Worm (Caenorhabditis elegans) whole organism, L4 larva: ENCODE results near the gene mtp-18.

Experiments used
- F26F4.8 ChIP-seq: fragments of 200-800 bp; sonication (Bioruptor generic); conservative IDR thresholded peaks from 2 replicates; pipeline ENCODE4 v1.3.6; 2022; ENCODE audit warnings: missing genetic modification characterization, missing compliant biosample characterization
- F49E8.2 ChIP-seq: sonication (generic microtip); optimal IDR thresholded peaks from 2 replicates; lab custom pipeline; 2016; ENCODE audit warnings: missing compliant biosample characterization, mild to moderate bottlenecking, missing genetic modification characterization, borderline replicate concordance
- Y5F2A.4 ChIP-seq: fragments of 200-800 bp; sonication (Bioruptor generic); optimal IDR thresholded peaks from 2 replicates; lab custom pipeline; 2018; ENCODE audit warnings: mild to moderate bottlenecking, missing genetic modification characterization, missing compliant biosample characterization
- ZK546.5 ChIP-seq, 2 experiments: sonication (generic microtip); optimal IDR thresholded peaks; 2 replicates each; lab custom pipeline; 2017; ENCODE audit warnings: missing biosample characterization in 2 of 2, missing genetic modification characterization in 2 of 2
- ama-1 ChIP-seq: fragments of 150-350 bp; optimal IDR thresholded peaks from 2 replicates; lab custom pipeline; 2014; ENCODE audit warnings: inconsistent platforms, mixed read lengths
- arid-1 ChIP-seq: fragments of 200-800 bp; sonication (Bioruptor generic); conservative IDR thresholded peaks from 2 replicates; pipeline ENCODE4 v1.3.6; 2022; ENCODE audit warnings: missing genetic modification reagents, missing genetic modification characterization, missing compliant biosample characterization
- attf-4 ChIP-seq: sonication (generic microtip); optimal IDR thresholded peaks from 3 replicates; lab custom pipeline; 2017; ENCODE audit warnings: missing biosample characterization, missing genetic modification characterization
- ceh-62 ChIP-seq: sonication (generic microtip); optimal IDR thresholded peaks from 2 replicates; lab custom pipeline; 2017; ENCODE audit warnings: missing biosample characterization, missing genetic modification characterization
- ceh-82 ChIP-seq: sonication (generic microtip); optimal IDR thresholded peaks from 2 replicates; lab custom pipeline; 2017; ENCODE audit warnings: missing biosample characterization, missing genetic modification characterization
- ces-1 ChIP-seq: fragments of 150-350 bp; sonication (generic microtip); optimal IDR thresholded peaks from 4 replicates; lab custom pipeline; 2014; ENCODE audit warnings: missing biosample characterization, missing genetic modification reagents, missing genetic modification characterization
- ctbp-1 ChIP-seq: fragments of 200-800 bp; sonication (Bioruptor generic); IDR thresholded peaks from 2 replicates; pipeline ENCODE4 v1.3.6; 2022; ENCODE audit warnings: missing genetic modification reagents, missing genetic modification characterization, missing compliant biosample characterization
- daf-12 ChIP-seq: fragments of 150-350 bp; optimal IDR thresholded peaks from 2 replicates; lab custom pipeline; 2014; ENCODE audit warnings: missing biosample characterization, missing genetic modification reagents, missing genetic modification characterization
- dmd-6 ChIP-seq: fragments of 200-800 bp; sonication (Bioruptor generic); IDR thresholded peaks from 2 replicates; pipeline ENCODE4 v1.3.6; 2022; ENCODE audit warnings: missing genetic modification reagents, missing genetic modification characterization, missing compliant biosample characterization
- hlh-30 ChIP-seq: sonication (generic microtip); optimal IDR thresholded peaks from 2 replicates; lab custom pipeline; 2017; ENCODE audit warnings: antibody characterized with exemption, mild to moderate bottlenecking, missing genetic modification characterization, missing compliant biosample characterization; ENCODE audit not compliant: insufficient read depth
- hmg-1.1 ChIP-seq: fragments of 200-800 bp; sonication (Bioruptor generic); IDR thresholded peaks from 2 replicates; pipeline ENCODE4 v1.3.6; 2022; ENCODE audit warnings: missing genetic modification reagents, missing genetic modification characterization, missing compliant biosample characterization
- jun-1 ChIP-seq: fragments of 150-350 bp; optimal IDR thresholded peaks from 2 replicates; lab custom pipeline; 2014; ENCODE audit warnings: missing biosample characterization, missing genetic modification reagents, missing genetic modification characterization
- lin-29 ChIP-seq: fragments of 200-800 bp; sonication (Bioruptor generic); IDR thresholded peaks from 2 replicates; pipeline ENCODE4 v1.3.6; 2022; ENCODE audit warnings: missing genetic modification reagents, missing genetic modification characterization, missing compliant biosample characterization
- madf-5 ChIP-seq, 2 experiments: fragments of 200-800 bp; sonication (Bioruptor generic); IDR thresholded peaks; 2 replicates each; pipeline ENCODE4 v1.3.6; 2022; ENCODE audit warnings: missing compliant biosample characterization in 2 of 2, missing genetic modification characterization in 2 of 2
- mes-2 ChIP-seq: sonication (generic microtip); optimal IDR thresholded peaks from 2 replicates; lab custom pipeline; 2016; ENCODE audit warnings: missing genotype, mild to moderate bottlenecking, missing genetic modification characterization, missing compliant biosample characterization; ENCODE audit not compliant: poor library complexity, severe bottlenecking
- nhr-102 ChIP-seq: sonication (generic microtip); optimal IDR thresholded peaks from 2 replicates; lab custom pipeline; 2016; ENCODE audit warnings: mild to moderate bottlenecking, missing genetic modification characterization, moderate library complexity, missing compliant biosample characterization
- nhr-41 ChIP-seq: fragments of 200-800 bp; sonication (Bioruptor generic); IDR thresholded peaks from 2 replicates; pipeline ENCODE4 v1.3.6; 2022; ENCODE audit warnings: missing genetic modification reagents, missing genetic modification characterization, missing compliant biosample characterization
- nhr-6 ChIP-seq: fragments of 150-350 bp; optimal IDR thresholded peaks from 2 replicates; lab custom pipeline; 2014; ENCODE audit warnings: missing biosample characterization, missing genetic modification characterization
- pqm-1 ChIP-seq: sonication (generic microtip); optimal IDR thresholded peaks from 2 replicates; lab custom pipeline; 2017; ENCODE audit warnings: missing biosample characterization, missing genetic modification characterization
- set-16 ChIP-seq: fragments of 200-800 bp; sonication (Bioruptor generic); IDR thresholded peaks from 2 replicates; pipeline ENCODE4 v1.3.6; 2022; ENCODE audit warnings: missing genetic modification reagents, missing genetic modification characterization, missing compliant biosample characterization
- skn-1 ChIP-seq: fragments of 150-350 bp; optimal IDR thresholded peaks from 2 replicates; lab custom pipeline; 2014; ENCODE audit warnings: missing biosample characterization, missing genetic modification characterization
- snpc-4 ChIP-seq: fragments of 150-350 bp; optimal IDR thresholded peaks from 2 replicates; lab custom pipeline; 2014; ENCODE audit warnings: missing biosample characterization, missing genetic modification characterization
- tag-97 ChIP-seq: fragments of 200-800 bp; sonication (Bioruptor generic); IDR thresholded peaks from 2 replicates; pipeline ENCODE4 v1.3.6; 2022; ENCODE audit warnings: missing genetic modification characterization, missing compliant biosample characterization
- unc-130 ChIP-seq: sonication (generic microtip); optimal IDR thresholded peaks from 2 replicates; lab custom pipeline; 2016; ENCODE audit warnings: missing genetic modification reagents, missing genetic modification characterization, missing compliant biosample characterization
- unc-62 ChIP-seq, 3 experiments: fragments of 150-350 bp in 1 of 3; sonication (generic microtip); optimal IDR thresholded peaks in 2 of 3; peaks in 1 of 3; 1 replicate in 1 of 3; 2 replicates in 2 of 3; lab custom pipeline; 2014 to 2017; ENCODE audit warnings: missing biosample characterization in 3 of 3, missing genetic modification characterization in 3 of 3, missing genetic modification reagents in 3 of 3, missing genotype in 1 of 3
- zfp-2 ChIP-seq: sonication (generic microtip); optimal IDR thresholded peaks from 2 replicates; lab custom pipeline; 2016; ENCODE audit warnings: mild to moderate bottlenecking, missing genetic modification characterization, missing compliant biosample characterization
- zip-2 ChIP-seq: fragments of 150-350 bp; optimal IDR thresholded peaks from 2 replicates; lab custom pipeline; 2014; ENCODE audit warnings: missing biosample characterization, missing genetic modification characterization
- ztf-11 ChIP-seq: fragments of 150-350 bp; optimal IDR thresholded peaks from 2 replicates; lab custom pipeline; 2014; ENCODE audit warnings: missing biosample characterization, missing genetic modification characterization
- ztf-7 ChIP-seq: fragments of 150-350 bp; optimal IDR thresholded peaks from 2 replicates; lab custom pipeline; 2014; ENCODE audit warnings: missing biosample characterization, missing genetic modification characterization

The mtp-18 gene

DNA sequence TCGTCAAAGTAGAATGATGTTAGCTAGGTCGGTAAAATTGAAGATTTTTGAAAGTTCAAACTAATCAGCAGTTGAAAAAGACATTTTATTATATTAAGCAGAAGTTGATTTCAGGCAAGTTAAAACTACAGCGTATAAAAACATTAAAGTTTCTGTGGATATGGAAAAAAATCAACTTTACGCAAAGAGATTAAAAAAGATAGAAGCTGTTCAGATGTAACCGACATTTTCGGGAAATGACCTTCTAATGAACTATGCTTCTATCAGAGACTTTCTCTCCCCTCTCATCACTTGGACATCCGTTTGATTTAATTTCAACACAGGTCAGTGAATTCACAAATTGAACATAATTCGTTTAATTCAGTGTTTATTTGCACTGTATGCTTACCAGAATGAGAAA is 25.9 kb downstream of the mtp-18 start, which contains the start of gene T13C5.7:
Gene T13C5.7 (plus strand): TSS at position 301 of the 400 bp plus-strand sequence.
- TF ChIP-seq tag-97 (GFP tag; lab: Robert Waterston, UW) (no peak), Y5F2A.4 (GFP tag; lab: Kevin White, UChicago) (no peak), ceh-62 (tag; lab: Kevin White, UChicago) (no peak), set-16 (GFP tag; lab: Robert Waterston, UW) (no peak), hlh-30 (tag; lab: Kevin White, UChicago) (no peak), zip-2 (tag; lab: Kevin White, UChicago) (no peak), mes-2 (tag; lab: Kevin White, UChicago) (no peak), ama-1 (no peak), lin-29 (GFP tag; lab: Robert Waterston, UW) (no peak)

DNA sequence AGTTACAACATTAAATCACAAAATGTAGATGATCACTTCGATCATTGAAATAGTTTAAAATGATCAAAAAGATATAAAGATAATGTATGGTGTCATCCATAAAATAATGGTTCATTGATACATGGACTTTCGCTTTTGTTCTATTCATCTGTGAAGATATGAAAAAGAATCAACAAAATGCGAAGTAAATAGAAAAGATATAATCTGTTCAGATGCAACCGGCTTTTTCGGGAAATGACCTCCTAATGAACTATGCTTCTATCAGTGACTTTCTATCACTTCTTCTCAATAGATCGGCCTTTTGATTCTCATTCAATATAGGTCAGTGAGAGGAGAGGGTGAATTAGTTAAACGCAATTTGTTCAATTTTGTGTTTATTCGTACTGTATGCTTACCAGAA is 27.2 kb downstream of the mtp-18 start:
- TF ChIP-seq nhr-6 (tag; lab: Kevin White, UChicago) (no peak), zfp-2 (tag; lab: Kevin White, UChicago) (no peak), arid-1 (GFP tag; lab: Robert Waterston, UW) (no peak), unc-62 (GFP tag; optimal IDR thresholded peaks at IDR 0.05 in 1 of 2; lab: Kevin White, UChicago) (peak in 1 of 2 experiments; percentile 3), unc-62 (tag; optimal IDR thresholded peaks at IDR 0.05; lab: Kevin White, UChicago) (no peak), snpc-4 (no peak), F26F4.8 (GFP tag; lab: Robert Waterston, UW) (no peak), ces-1 (GFP tag; lab: Kevin White, UChicago) (no peak)

- TF ChIP-seq nhr-102 (tag; lab: Kevin White, UChicago) (no peak), ceh-62 (tag; lab: Kevin White, UChicago) (no peak)
These were observed 28.1 kb downstream of the mtp-18 start, which contains the start of the genes T25B2.4 and T13C5.3 for ce11 chrX:6177944-6178566. TSS of gene T25B2.4 (plus strand) at chrX:6178244. TSS of gene T13C5.3 (plus strand) at chrX:6178516.

DNA sequence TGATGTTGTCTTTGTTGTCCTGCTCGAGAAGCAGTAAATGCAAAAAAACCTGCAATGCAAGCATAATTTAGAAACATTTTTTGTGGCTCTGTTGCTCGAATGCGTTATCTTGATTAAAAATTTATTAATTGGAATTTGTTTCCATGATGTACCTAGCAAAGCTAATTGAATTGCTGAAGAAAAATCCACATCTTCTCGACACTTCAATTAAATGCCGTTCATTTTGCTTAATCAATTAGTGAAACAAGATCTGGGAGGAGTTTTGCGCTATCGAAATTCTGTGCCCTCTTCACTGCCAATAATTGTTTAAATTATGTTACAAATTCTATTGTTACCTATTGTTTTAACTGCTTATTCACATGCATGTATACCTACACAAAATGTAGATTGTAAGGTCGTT is 30.4 kb downstream of the mtp-18 start, which contains the start of gene T25B2.3:
Gene T25B2.3 (plus strand): TSS at position 301 of the 400 bp plus-strand sequence.
- peak; percentile 1 for TF ChIP-seq pqm-1 (tag; lab: Kevin White, UChicago)
- no peak for TF ChIP-seq nhr-6 (tag; lab: Kevin White, UChicago)
- no peak for TF ChIP-seq madf-5 (GFP tag; IDR thresholded peaks at IDR 0.05; lab: Robert Waterston, UW)

DNA sequence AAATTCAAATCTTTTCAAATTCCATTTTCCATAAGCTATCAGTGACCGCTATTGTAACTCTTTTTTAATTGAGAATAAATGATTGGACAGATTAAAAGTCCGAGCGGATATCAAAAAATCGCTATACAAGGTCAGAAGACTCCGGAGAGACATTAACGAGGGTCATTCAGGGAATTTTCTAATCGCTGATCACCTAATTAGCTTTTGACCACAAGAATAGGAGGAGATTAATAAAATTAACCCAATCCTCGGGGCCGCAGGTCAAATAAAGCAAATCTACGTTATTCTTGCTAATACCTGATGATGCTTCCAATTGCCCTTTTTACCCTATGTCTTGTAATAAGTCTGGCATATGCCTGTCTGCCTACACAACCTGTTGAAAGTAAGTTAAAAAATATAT is 32.5 kb downstream of the mtp-18 start, which contains the start of gene T25B2.1:
Gene T25B2.1 (plus strand): TSS at position 301 of the 400 bp plus-strand sequence.
- TF ChIP-seq F49E8.2, result no peak
- TF ChIP-seq ZK546.5 (tag; optimal IDR thresholded peaks at IDR 0.05; lab: Kevin White, UChicago), result no peak
- no peak for TF ChIP-seq jun-1 (tag; lab: Kevin White, UChicago)
- TF ChIP-seq attf-4 (tag; lab: Kevin White, UChicago), result no peak
- TF ChIP-seq ztf-7 (tag; lab: Kevin White, UChicago), result no peak
- no peak for TF ChIP-seq dmd-6 (GFP tag; lab: Robert Waterston, UW)
- TF ChIP-seq unc-130 (GFP tag; lab: Kevin White, UChicago), result no peak
- no peak for TF ChIP-seq daf-12 (tag; lab: Kevin White, UChicago)
- no peak for TF ChIP-seq hmg-1.1 (GFP tag; lab: Robert Waterston, UW)
- TF ChIP-seq zip-2 (tag; lab: Kevin White, UChicago), result no peak
- TF ChIP-seq ztf-11 (tag; lab: Kevin White, UChicago), result no peak
- TF ChIP-seq pqm-1 (tag; lab: Kevin White, UChicago), result no peak
- TF ChIP-seq F26F4.8 (GFP tag; lab: Robert Waterston, UW), result no peak
- no peak for TF ChIP-seq ceh-82 (tag; lab: Kevin White, UChicago)
- no peak for TF ChIP-seq ctbp-1 (GFP tag; lab: Robert Waterston, UW)
- no peak for TF ChIP-seq skn-1
- TF ChIP-seq nhr-41, result no peak
- no peak for TF ChIP-seq arid-1 (GFP tag; lab: Robert Waterston, UW)
